Worm (Caenorhabditis elegans): ENCODE data around the gene smrd-1.

- TF ChIP-seq zag-1 (tag; optimal IDR thresholded peaks at IDR 0.05): no peak
- no peak for TF ChIP-seq elt-1 (tag; optimal IDR thresholded peaks at IDR 0.05)
These were observed 46.2 kb downstream of the smrd-1 start for ce11 chrIII:10389608-10390007.
